Fruit fly (Drosophila melanogaster) whole organism: ENCODE data around the gene CG11912.

Source experiments
- Dll ChIP-seq: fragments of >200 bp; optimal IDR thresholded peaks from 2 replicates; lab custom pipeline; 2017
- EcR ChIP-seq, 2 experiments: fragments of >200 bp; optimal IDR thresholded peaks; 2 replicates each; lab custom pipeline; 2017; ENCODE audit warnings: missing biosample characterization in 2 of 2, missing genetic modification characterization in 2 of 2, missing genetic modification reagents in 2 of 2
- psq ChIP-seq: fragments of >200 bp; optimal IDR thresholded peaks from 2 replicates; lab custom pipeline; 2017

dm6 chr2L:285596-286023, 33.4 kb downstream of the CG11912 start:
- TF ChIP-seq psq (lab: Kevin White, UChicago) (no peak), Dll (lab: Kevin White, UChicago) (no peak), EcR (GFP tag; optimal IDR thresholded peaks at IDR 0.05; lab: Kevin White, UChicago) (no peak)
